Fruit fly (Drosophila melanogaster) S2 (cell line): Measurements from ENCODE around the gene CG4174.

Source experiments
- CG8478 ChIP-seq: fragments of >200 bp; optimal IDR thresholded peaks from 2 replicates; lab custom pipeline; 2018
- CTCF ChIP-seq, 2 experiments: fragments of >200 bp; optimal IDR thresholded peaks; 2 replicates each; lab custom pipeline; 2018

- TF ChIP-seq CTCF (optimal IDR thresholded peaks at IDR 0.05; lab: Kevin White, UChicago) (no peak), CG8478 (lab: Kevin White, UChicago) (no peak)
These were observed 15.3 kb upstream of the CG4174 start for dm6 chr3L:18633084-18633483.
